Fruit fly (Drosophila melanogaster): ENCODE results near the gene rst.

Gene rst

dm6 chrX:3022464-3022863 is 48.8 kb upstream of the rst start (continued):
- no peak for TF ChIP-seq CG4707 (GFP tag; optimal IDR thresholded peaks at IDR 0.05)
- peak; percentile 69; the same call in 2 of the 3 replicates for TF ChIP-seq CG7357 (GFP tag; IDR thresholded peaks at IDR 0.05)
- peak; percentile 53 for TF ChIP-seq ap (GFP tag; IDR thresholded peaks at IDR 0.05)
- TF ChIP-seq Chrac-16 (GFP tag; optimal IDR thresholded peaks at IDR 0.05) = peak; percentile 42
- TF ChIP-seq CG9437 (GFP tag; optimal IDR thresholded peaks at IDR 0.05) = peak; percentile 32
- peak; percentile 64 for TF ChIP-seq ssp (GFP tag; IDR thresholded peaks at IDR 0.05)
- peak; percentile 45 for TF ChIP-seq CG2875 (GFP tag; optimal IDR thresholded peaks at IDR 0.05)
- no peak for TF ChIP-seq Sry-β (GFP tag; optimal IDR thresholded peaks at IDR 0.05)
- no peak for TF ChIP-seq Elba2 (GFP tag; optimal IDR thresholded peaks at IDR 0.05)
- peak; percentile 24 for TF ChIP-seq HLH54F (GFP tag; optimal IDR thresholded peaks at IDR 0.05)
- peak; percentile 60 for TF ChIP-seq Antp (GFP tag; optimal IDR thresholded peaks at IDR 0.05)
- TF ChIP-seq CG14965 (GFP tag; optimal IDR thresholded peaks at IDR 0.05; ENCODE audit: borderline replicate concordance) = peak; percentile 21
- TF ChIP-seq D19A (tag; optimal IDR thresholded peaks at IDR 0.05) = peak; percentile 67
- TF ChIP-seq odd (GFP tag; optimal IDR thresholded peaks at IDR 0.05) = peak; percentile 12
- peak; percentile 63 for TF ChIP-seq CG4820 (GFP tag; optimal IDR thresholded peaks at IDR 0.05)
- TF ChIP-seq CG1832 (GFP tag; optimal IDR thresholded peaks at IDR 0.05) = no peak
- 0 out of 2 replicates have a peak, but pooled peaks have one; percentile 37 for TF ChIP-seq CG8765 (GFP tag; IDR thresholded peaks at IDR 0.05)
- peak; percentile 41 for TF ChIP-seq Sox100B (GFP tag; optimal IDR thresholded peaks at IDR 0.05)
- TF ChIP-seq fd64A (GFP tag; optimal IDR thresholded peaks at IDR 0.05) = peak; percentile 48
- TF ChIP-seq lola (GFP tag; optimal IDR thresholded peaks at IDR 0.05) = peak in 1 of 3 experiments; percentile 76
- peak; percentile 72 for TF ChIP-seq Sox102F (GFP tag; optimal IDR thresholded peaks at IDR 0.05)
- peak; percentile 66 for TF ChIP-seq Xbp1 (GFP tag; optimal IDR thresholded peaks at IDR 0.05)
- TF ChIP-seq Med (GFP tag) = peak; percentile 95
- peak; percentile 15 for TF ChIP-seq ems (GFP tag; optimal IDR thresholded peaks at IDR 0.05)
- peak; percentile 3 for TF ChIP-seq kah (GFP tag; optimal IDR thresholded peaks at IDR 0.05)
- peak; percentile 60; the same call in 1 of the 3 replicates for TF ChIP-seq CG2199 (GFP tag; IDR thresholded peaks at IDR 0.05)
- peak; percentile 59 for TF ChIP-seq CG14667 (GFP tag; IDR thresholded peaks at IDR 0.05)
- no peak for TF ChIP-seq pho (GFP tag; optimal IDR thresholded peaks at IDR 0.05)
- peak; percentile 42 for TF ChIP-seq Fer1 (GFP tag; optimal IDR thresholded peaks at IDR 0.05)
- peak; percentile 83 for TF ChIP-seq Xrp1 (GFP tag; IDR thresholded peaks at IDR 0.05)
- TF ChIP-seq CG10267 (tag; optimal IDR thresholded peaks at IDR 0.05) = peak; percentile 65
- TF ChIP-seq CG8388 (GFP tag; optimal IDR thresholded peaks at IDR 0.05) = peak; percentile 64
- TF ChIP-seq CG3726 (GFP tag; IDR thresholded peaks at IDR 0.05) = peak; percentile 65; the same call in 1 of the 3 replicates
- peak; percentile 41 for TF ChIP-seq CG2202 (tag; optimal IDR thresholded peaks at IDR 0.05)
- peak; percentile 73 for TF ChIP-seq sisA (GFP tag; IDR thresholded peaks at IDR 0.05)
- TF ChIP-seq Rfx (GFP tag; IDR thresholded peaks at IDR 0.05) = peak; percentile 54; the same call in 1 of the 2 replicates
- no peak for TF ChIP-seq chinmo (GFP tag; IDR thresholded peaks at IDR 0.05; ENCODE audit: partially characterized antibody)
- TF ChIP-seq Trl (optimal IDR thresholded peaks at IDR 0.05) = no peak
- peak; percentile 45 for TF ChIP-seq Trl (GFP tag; optimal IDR thresholded peaks at IDR 0.05)
- no peak for TF ChIP-seq CG34376 (GFP tag; optimal IDR thresholded peaks at IDR 0.05)
- TF ChIP-seq CG43689 (GFP tag; IDR thresholded peaks at IDR 0.05) = 0 out of 2 replicates have a peak, but pooled peaks have one; percentile 23
- peak; percentile 42 to 80 for TF ChIP-seq chif (GFP tag; optimal IDR thresholded peaks at IDR 0.05)
- no peak for TF ChIP-seq ato (GFP tag; IDR thresholded peaks at IDR 0.05; ENCODE audit: partially characterized antibody)
- 0 out of 2 replicates have a peak, but pooled peaks have one; percentile 37 for TF ChIP-seq CG6272 (GFP tag; IDR thresholded peaks at IDR 0.05)
- peak; percentile 63 for TF ChIP-seq CG10209 (GFP tag; optimal IDR thresholded peaks at IDR 0.05)
- peak; percentile 67 for TF ChIP-seq grau (tag; optimal IDR thresholded peaks at IDR 0.05)
- no peak for TF ChIP-seq YL-1 (GFP tag; optimal IDR thresholded peaks at IDR 0.05)
- peak; percentile 97 for TF ChIP-seq hkb (optimal IDR thresholded peaks at IDR 0.05)
- TF ChIP-seq hkb (GFP tag; IDR thresholded peaks at IDR 0.05) = peak; percentile 61
- no peak for TF ChIP-seq psq (GFP tag; optimal IDR thresholded peaks at IDR 0.05)
- peak; percentile 35 for TF ChIP-seq mam (GFP tag; optimal IDR thresholded peaks at IDR 0.05)

Measured in whole organism, embryonic.